Fruit fly (Drosophila melanogaster) whole organism, wandering third instar larva: ENCODE data around the gene CG14435.

Experiments used
- CG32264 ChIP-seq: fragments of 200-800 bp; sonication (Bioruptor generic); optimal IDR thresholded peaks from 2 replicates; lab custom pipeline; 2016; ENCODE audit warnings: missing biosample characterization, missing genetic modification characterization
- CG9705 ChIP-seq: fragments of 200-800 bp; sonication (Bioruptor generic); optimal IDR thresholded peaks from 2 replicates; lab custom pipeline; 2018; ENCODE audit warnings: missing biosample characterization, mild to moderate bottlenecking, missing genetic modification characterization
- CrebA ChIP-seq: fragments of 200-800 bp; sonication (Bioruptor generic); optimal IDR thresholded peaks from 2 replicates; lab custom pipeline; 2016; ENCODE audit warnings: missing biosample characterization, mild to moderate bottlenecking, missing genetic modification characterization, borderline replicate concordance
- Dfd ChIP-seq: fragments of >200 bp; optimal IDR thresholded peaks from 2 replicates; lab custom pipeline; 2017; ENCODE audit warnings: missing biosample characterization, missing genetic modification characterization
- Dif ChIP-seq: fragments of 200-275, 200-300 bp; sonication (Bioruptor generic); optimal IDR thresholded peaks from 2 replicates; lab custom pipeline; 2018; ENCODE audit warnings: missing biosample characterization, missing genetic modification characterization; ENCODE audit not compliant: partially characterized antibody
- GATAd ChIP-seq: sonication (Bioruptor generic); optimal IDR thresholded peaks from 2 replicates; lab custom pipeline; 2016; ENCODE audit warnings: missing biosample characterization, missing genetic modification characterization
- HLH106 ChIP-seq: fragments of 200-800 bp; optimal IDR thresholded peaks from 3 replicates; lab custom pipeline; 2019; ENCODE audit warnings: missing biosample characterization, mild to moderate bottlenecking, missing genetic modification characterization, moderate library complexity
- Hnf4 ChIP-seq: fragments of 200-800 bp; sonication (Bioruptor generic); optimal IDR thresholded peaks from 2 replicates; lab custom pipeline; 2016; ENCODE audit warnings: missing biosample characterization, mild to moderate bottlenecking, missing genetic modification characterization
- Hr78 ChIP-seq: fragments of >200 bp; optimal IDR thresholded peaks from 2 replicates; lab custom pipeline; 2017; ENCODE audit warnings: missing biosample characterization, missing genetic modification characterization
- Hr83 ChIP-seq: fragments of 200-300 bp; sonication (Bioruptor generic); optimal IDR thresholded peaks from 2 replicates; lab custom pipeline; 2016; ENCODE audit warnings: missing biosample characterization, mild to moderate bottlenecking, missing genetic modification characterization, moderate library complexity; ENCODE audit not compliant: poor library complexity, severe bottlenecking
- Jra ChIP-seq: sonication (Bioruptor generic); optimal IDR thresholded peaks from 2 replicates; lab custom pipeline; 2016; ENCODE audit warnings: missing biosample characterization, missing genetic modification characterization
- Mio ChIP-seq: sonication (Bioruptor generic); optimal IDR thresholded peaks from 2 replicates; lab custom pipeline; 2016; ENCODE audit warnings: missing biosample characterization, missing genetic modification characterization
- Myc ChIP-seq: fragments of >200 bp; optimal IDR thresholded peaks from 2 replicates; lab custom pipeline; 2017
- N ChIP-seq: fragments of >200 bp; optimal IDR thresholded peaks from 2 replicates; lab custom pipeline; 2018; ENCODE audit warnings: missing biosample characterization, missing external identifiers, missing genetic modification characterization
- OdsH ChIP-seq: fragments of 200-800 bp; sonication (Bioruptor generic); optimal IDR thresholded peaks from 2 replicates; lab custom pipeline; 2016; ENCODE audit warnings: missing biosample characterization, mild to moderate bottlenecking, missing genetic modification characterization
- Rel ChIP-seq, 2 experiments: fragments of 200-800 bp; sonication (Bioruptor generic) in 1 of 2; optimal IDR thresholded peaks; 2 replicates in 1 of 2; 3 replicates in 1 of 2; lab custom pipeline; 2016 to 2019; ENCODE audit warnings: mild to moderate bottlenecking in 2 of 2, missing biosample characterization in 2 of 2, missing genetic modification characterization in 2 of 2, moderate library complexity in 1 of 2
- Sp1 ChIP-seq: fragments of 200-800 bp; sonication (Bioruptor generic); optimal IDR thresholded peaks from 3 replicates; lab custom pipeline; 2019; ENCODE audit warnings: missing biosample characterization, mild to moderate bottlenecking, missing genetic modification characterization, moderate library complexity
- Vsx2 ChIP-seq: fragments of 200-300, 225-300 bp; sonication (Bioruptor generic); optimal IDR thresholded peaks from 2 replicates; lab custom pipeline; 2018; ENCODE audit warnings: missing biosample characterization, missing genetic modification characterization; ENCODE audit not compliant: partially characterized antibody
- br ChIP-seq: fragments of 200-800 bp; sonication (Bioruptor generic); optimal IDR thresholded peaks from 2 replicates; lab custom pipeline; 2016; ENCODE audit warnings: missing biosample characterization, missing genetic modification characterization
- brk ChIP-seq: fragments of 200-800 bp; sonication (Bioruptor generic); optimal IDR thresholded peaks from 2 replicates; lab custom pipeline; 2016; ENCODE audit warnings: missing biosample characterization, mild to moderate bottlenecking, missing genetic modification characterization
- dmrt93B ChIP-seq: fragments of 200-800 bp; sonication (Bioruptor generic); optimal IDR thresholded peaks from 2 replicates; lab custom pipeline; 2018; ENCODE audit warnings: missing biosample characterization, mild to moderate bottlenecking, missing genetic modification characterization
- dsf ChIP-seq: sonication (Bioruptor generic); optimal IDR thresholded peaks from 2 replicates; lab custom pipeline; 2016; ENCODE audit warnings: missing biosample characterization, missing genetic modification characterization, borderline replicate concordance
- ey ChIP-seq: fragments of 200-800 bp; sonication (Bioruptor generic); optimal IDR thresholded peaks from 2 replicates; lab custom pipeline; 2016; ENCODE audit warnings: missing biosample characterization, missing genetic modification characterization
- foxo ChIP-seq, 2 experiments: fragments of 200-800 bp; sonication (Bioruptor generic); optimal IDR thresholded peaks; 2 replicates in 1 of 2; 3 replicates in 1 of 2; lab custom pipeline; 2016 to 2017; ENCODE audit warnings: missing biosample characterization in 2 of 2, missing genetic modification characterization in 2 of 2
- fru ChIP-seq: fragments of 200-800 bp; sonication (Bioruptor generic); optimal IDR thresholded peaks from 3 replicates; lab custom pipeline; 2016; ENCODE audit warnings: missing biosample characterization, mild to moderate bottlenecking, missing genetic modification characterization
- h ChIP-seq: fragments of 200-800 bp; sonication (Bioruptor generic); optimal IDR thresholded peaks from 3 replicates; lab custom pipeline; 2016; ENCODE audit warnings: missing biosample characterization, mild to moderate bottlenecking, missing genetic modification characterization
- jim ChIP-seq: fragments of 175-275, 200-325 bp; sonication (Bioruptor generic); optimal IDR thresholded peaks from 2 replicates; lab custom pipeline; 2016; ENCODE audit warnings: missing biosample characterization, mild to moderate bottlenecking, missing genetic modification characterization
- lola ChIP-seq: fragments of >200 bp; optimal IDR thresholded peaks from 2 replicates; lab custom pipeline; 2017; ENCODE audit warnings: missing biosample characterization, missing genetic modification characterization
- pan ChIP-seq: fragments of >200 bp; optimal IDR thresholded peaks from 2 replicates; lab custom pipeline; 2017
- psq ChIP-seq: fragments of 200-800 bp; sonication (Bioruptor generic); optimal IDR thresholded peaks from 3 replicates; lab custom pipeline; 2017; ENCODE audit warnings: missing biosample characterization, mild to moderate bottlenecking, missing genetic modification characterization, moderate library complexity
- rgr ChIP-seq: fragments of 200-800 bp; sonication (Bioruptor generic); optimal IDR thresholded peaks from 3 replicates; lab custom pipeline; 2016; ENCODE audit warnings: missing biosample characterization, mild to moderate bottlenecking, missing genetic modification characterization
- sage ChIP-seq: fragments of 200-800 bp; sonication (Bioruptor generic); optimal IDR thresholded peaks from 2 replicates; lab custom pipeline; 2016; ENCODE audit warnings: missing biosample characterization, mild to moderate bottlenecking, missing genetic modification characterization
- sv ChIP-seq: fragments of 200-800 bp; sonication (Bioruptor generic); optimal IDR thresholded peaks from 3 replicates; lab custom pipeline; 2016; ENCODE audit warnings: missing biosample characterization, missing genetic modification characterization
- tai ChIP-seq: sonication (Bioruptor generic); optimal IDR thresholded peaks from 2 replicates; lab custom pipeline; 2016; ENCODE audit warnings: missing biosample characterization, missing genetic modification characterization
- usp ChIP-seq: fragments of >200 bp; optimal IDR thresholded peaks from 2 replicates; lab custom pipeline; 2017; ENCODE audit warnings: missing biosample characterization, missing genetic modification characterization
- woc ChIP-seq: sonication (Bioruptor generic); optimal IDR thresholded peaks from 2 replicates; lab custom pipeline; 2016; ENCODE audit warnings: missing biosample characterization, mild to moderate bottlenecking, missing genetic modification characterization

CG14435 gene

dm6 chrX:6803312-6803794, 40.4 kb downstream of the CG14435 start, which contains the start of the genes C3G and pod1:
C3G (minus strand) TSS chrX:6803593.
pod1 (plus strand) TSS chrX:6803684.
- TF ChIP-seq usp (GFP tag; lab: Kevin White, UChicago) (no peak), Hnf4 (GFP tag; lab: Kevin White, UChicago) (peak; percentile 71), rgr (peak; percentile 13), h (GFP tag; lab: Kevin White, UChicago) (peak; percentile 62), N (GFP tag; lab: Kevin White, UChicago) (peak; percentile 57), dsf (GFP tag; lab: Kevin White, UChicago) (peak; percentile 59), Jra (GFP tag; lab: Kevin White, UChicago) (peak; percentile 72), GATAd (GFP tag; lab: Kevin White, UChicago) (no peak), fru (GFP tag; lab: Kevin White, UChicago) (peak; percentile 44), CG9705 (GFP tag; lab: Kevin White, UChicago) (peak; percentile 3), ey (GFP tag; lab: Kevin White, UChicago) (peak; percentile 2), dmrt93B (no peak), woc (GFP tag; lab: Kevin White, UChicago) (peak; percentile 11), sv (peak; percentile 32), Rel (GFP tag; optimal IDR thresholded peaks at IDR 0.05; lab: Kevin White, UChicago) (peak; percentile 42), Rel (tag; optimal IDR thresholded peaks at IDR 0.05; lab: Kevin White, UChicago) (peak; percentile 36), Vsx2 (GFP tag; lab: Kevin White, UChicago) (no peak), sage (GFP tag; lab: Kevin White, UChicago) (peak; percentile 29), Sp1 (GFP tag; lab: Kevin White, UChicago) (peak; percentile 11), br (GFP tag; lab: Kevin White, UChicago) (peak; percentile 46), Hr83 (GFP tag; lab: Kevin White, UChicago) (peak; percentile 79), jim (GFP tag; lab: Kevin White, UChicago) (no peak), OdsH (GFP tag; lab: Kevin White, UChicago) (no peak), brk (GFP tag; lab: Kevin White, UChicago) (peak; percentile 55), foxo (GFP tag; optimal IDR thresholded peaks at IDR 0.05; lab: Kevin White, UChicago) (peak in 1 of 2 experiments; percentile 57), HLH106 (tag; lab: Kevin White, UChicago) (no peak), lola (GFP tag; lab: Kevin White, UChicago) (no peak)

dm6 chrX:6802376-6803080, 41.2 kb downstream of the CG14435 start:
- TF ChIP-seq ey (GFP tag; lab: Kevin White, UChicago) (no peak), GATAd (GFP tag; lab: Kevin White, UChicago) (no peak)

- TF ChIP-seq sv (peak; percentile 33), fru (GFP tag; lab: Kevin White, UChicago) (peak; percentile 50), ey (GFP tag; lab: Kevin White, UChicago) (peak; percentile 27), Myc (peak; percentile 80), sage (GFP tag; lab: Kevin White, UChicago) (no peak), CG32264 (no peak), Jra (GFP tag; lab: Kevin White, UChicago) (no peak), Sp1 (GFP tag; lab: Kevin White, UChicago) (peak; percentile 22), CG9705 (GFP tag; lab: Kevin White, UChicago) (no peak), Mio (GFP tag; lab: Kevin White, UChicago) (no peak), Dfd (GFP tag; lab: Kevin White, UChicago) (no peak), OdsH (GFP tag; lab: Kevin White, UChicago) (peak; percentile 14), rgr (peak; percentile 41), Vsx2 (GFP tag; lab: Kevin White, UChicago) (no peak), CrebA (GFP tag; lab: Kevin White, UChicago) (no peak), psq (GFP tag; lab: Kevin White, UChicago) (peak; percentile 9), pan (no peak), dmrt93B (peak; percentile 21), GATAd (GFP tag; lab: Kevin White, UChicago) (no peak), h (GFP tag; lab: Kevin White, UChicago) (peak; percentile 54), HLH106 (tag; lab: Kevin White, UChicago) (peak; percentile 25), Hr83 (GFP tag; lab: Kevin White, UChicago) (no peak), br (GFP tag; lab: Kevin White, UChicago) (peak; percentile 17), Hr78 (no peak), tai (GFP tag; lab: Kevin White, UChicago) (no peak), Dif (GFP tag; lab: Kevin White, UChicago) (peak; percentile 20), Hnf4 (GFP tag; lab: Kevin White, UChicago) (peak; percentile 16), foxo (GFP tag; optimal IDR thresholded peaks at IDR 0.05; lab: Kevin White, UChicago) (peak in 1 of 2 experiments; percentile 55), usp (GFP tag; lab: Kevin White, UChicago) (no peak)
Observed at dm6 chrX:6800726-6801296, 42.9 kb downstream of the CG14435 start.
